Fruit fly (Drosophila melanogaster) whole organism, embryonic: ENCODE results near the gene hyd.

Source experiments
- ATbp ChIP-seq: fragments of 200-800 bp; sonication (Bioruptor generic); optimal IDR thresholded peaks from 2 replicates; lab custom pipeline; 2017; ENCODE audit warnings: missing biosample characterization, mild to moderate bottlenecking, missing genetic modification characterization, missing genetic modification reagents
- Abd-B ChIP-seq: fragments of 200-800 bp; sonication (Bioruptor generic); optimal IDR thresholded peaks from 2 replicates; lab custom pipeline; 2018; ENCODE audit warnings: missing biosample characterization, mild to moderate bottlenecking, missing genetic modification characterization, moderate library complexity
- C15 ChIP-seq: fragments of 200-800 bp; sonication (Bioruptor generic); IDR thresholded peaks from 3 replicates; pipeline ENCODE4 v1.3.6; 2022; ENCODE audit warnings: missing biosample characterization, missing genetic modification characterization
- CG10274 ChIP-seq: fragments of 200-800 bp; sonication (Bioruptor generic); optimal IDR thresholded peaks from 3 replicates; lab custom pipeline; 2017; ENCODE audit warnings: missing biosample characterization, mild to moderate bottlenecking, missing genetic modification characterization
- CG12219 ChIP-seq: fragments of 200-800 bp; sonication (Bioruptor generic); optimal IDR thresholded peaks from 3 replicates; lab custom pipeline; 2018; ENCODE audit warnings: missing biosample characterization, mild to moderate bottlenecking, missing genetic modification characterization
- CG13296 ChIP-seq: fragments of 200-800 bp; sonication (Bioruptor generic); optimal IDR thresholded peaks from 3 replicates; lab custom pipeline; 2018; ENCODE audit warnings: missing biosample characterization, mild to moderate bottlenecking, missing genetic modification characterization
- CG15601 ChIP-seq: fragments of 200-800 bp; sonication (Bioruptor generic); optimal IDR thresholded peaks from 3 replicates; lab custom pipeline; 2019; ENCODE audit warnings: missing biosample characterization, mild to moderate bottlenecking, missing genetic modification characterization, moderate library complexity
- CG16813 ChIP-seq: fragments of 200-800 bp; sonication (Bioruptor generic); IDR thresholded peaks from 3 replicates; pipeline ENCODE4 v1.3.6; 2022; ENCODE audit warnings: missing biosample characterization, missing genetic modification characterization; ENCODE audit not compliant: partially characterized antibody
- CG2116 ChIP-seq: fragments of 200-800 bp; sonication (Bioruptor generic); optimal IDR thresholded peaks from 3 replicates; lab custom pipeline; 2018; ENCODE audit warnings: missing biosample characterization, mild to moderate bottlenecking, missing genetic modification characterization
- CG34422 ChIP-seq: fragments of 200-800 bp; sonication (Bioruptor generic); IDR thresholded peaks from 3 replicates; pipeline ENCODE4 v1.3.6; 2022; ENCODE audit warnings: missing biosample characterization, missing genetic modification characterization
- CG43689 ChIP-seq: fragments of 200-800 bp; sonication (Bioruptor generic); IDR thresholded peaks from 2 replicates; pipeline ENCODE4 v1.3.6; 2022; ENCODE audit warnings: missing biosample characterization, missing genetic modification characterization
- CG6175 ChIP-seq: fragments of 200-800 bp; sonication (Bioruptor generic); IDR thresholded peaks from 3 replicates; pipeline ENCODE4 v1.3.6; 2022; ENCODE audit warnings: missing biosample characterization, missing genetic modification characterization
- CG6683 ChIP-seq: fragments of 200-800 bp; sonication (Bioruptor generic); optimal IDR thresholded peaks from 2 replicates; lab custom pipeline; 2017; ENCODE audit warnings: missing biosample characterization, mild to moderate bottlenecking, missing genetic modification characterization, missing genetic modification reagents
- CG6854 ChIP-seq: fragments of 200-800 bp; sonication (Bioruptor generic); optimal IDR thresholded peaks from 3 replicates; lab custom pipeline; 2017; ENCODE audit warnings: missing biosample characterization, mild to moderate bottlenecking, missing genetic modification characterization
- CG7963 ChIP-seq: fragments of 200-800 bp; sonication (Bioruptor generic); IDR thresholded peaks from 3 replicates; pipeline ENCODE4 v1.3.6; 2022; ENCODE audit warnings: missing biosample characterization, missing genetic modification characterization; ENCODE audit not compliant: partially characterized antibody
- CG8924 ChIP-seq: fragments of 200-800 bp; optimal IDR thresholded peaks from 3 replicates; lab custom pipeline; 2019; ENCODE audit warnings: missing biosample characterization, mild to moderate bottlenecking, missing genetic modification characterization, moderate library complexity
- CG9876 ChIP-seq: fragments of 200-800 bp; sonication (Bioruptor generic); optimal IDR thresholded peaks from 2 replicates; lab custom pipeline; 2016; ENCODE audit warnings: missing biosample characterization, missing genetic modification characterization
- D19A ChIP-seq: fragments of 200-800 bp; optimal IDR thresholded peaks from 3 replicates; lab custom pipeline; 2019; ENCODE audit warnings: missing biosample characterization, mild to moderate bottlenecking, missing genetic modification characterization, moderate library complexity
- Dp ChIP-seq: fragments of 200-800 bp; sonication (Bioruptor generic); optimal IDR thresholded peaks from 2 replicates; lab custom pipeline; 2018; ENCODE audit warnings: missing biosample characterization, mild to moderate bottlenecking, missing genetic modification characterization, moderate library complexity
- Dref ChIP-seq: fragments of 200-800 bp; sonication (Bioruptor generic); IDR thresholded peaks from 2 replicates; pipeline ENCODE4 v1.3.6; 2022; ENCODE audit warnings: missing biosample characterization, missing genetic modification characterization
- E2f2 ChIP-seq: fragments of 200-800 bp; sonication (Bioruptor generic); IDR thresholded peaks from 2 replicates; pipeline ENCODE4 v1.3.6; 2022; ENCODE audit warnings: missing biosample characterization, missing genetic modification characterization
- Gsc ChIP-seq: fragments of 200-800 bp; sonication (Bioruptor generic); IDR thresholded peaks from 2 replicates; pipeline ENCODE4 v1.3.6; 2022; ENCODE audit warnings: missing biosample characterization, missing genetic modification characterization
- HLH4C ChIP-seq: fragments of 200-800 bp; sonication (Bioruptor generic); IDR thresholded peaks from 3 replicates; pipeline ENCODE4 v1.3.6; 2022; ENCODE audit warnings: missing biosample characterization, missing genetic modification characterization; ENCODE audit not compliant: partially characterized antibody
- HmgD ChIP-seq: fragments of 200-800 bp; sonication (Bioruptor generic); optimal IDR thresholded peaks from 3 replicates; lab custom pipeline; 2016; ENCODE audit warnings: missing biosample characterization, missing genetic modification characterization
- MESR4 ChIP-seq: fragments of 200-800 bp; sonication (Bioruptor generic); optimal IDR thresholded peaks from 2 replicates; lab custom pipeline; 2018; ENCODE audit warnings: missing biosample characterization, mild to moderate bottlenecking, missing genetic modification characterization, moderate library complexity
- NK7.1 ChIP-seq: fragments of 200-800 bp; sonication (Bioruptor generic); optimal IDR thresholded peaks from 3 replicates; lab custom pipeline; 2016; ENCODE audit warnings: missing biosample characterization, missing genetic modification characterization
- Nf-YA ChIP-seq: fragments of 200-800 bp; sonication (Bioruptor generic); IDR thresholded peaks from 2 replicates; pipeline ENCODE4 v1.3.6; 2022; ENCODE audit warnings: missing biosample characterization, missing genetic modification characterization
- Nf-YB ChIP-seq: fragments of 200-800 bp; sonication (Bioruptor generic); optimal IDR thresholded peaks from 3 replicates; lab custom pipeline; 2019; ENCODE audit warnings: missing biosample characterization, mild to moderate bottlenecking, missing genetic modification characterization, moderate library complexity
- Nf-YC ChIP-seq: fragments of 200-800 bp; optimal IDR thresholded peaks from 3 replicates; lab custom pipeline; 2019; ENCODE audit warnings: missing biosample characterization, mild to moderate bottlenecking, missing genetic modification characterization, moderate library complexity
- Sry-β ChIP-seq: fragments of 200-800 bp; sonication (Bioruptor generic); optimal IDR thresholded peaks from 2 replicates; lab custom pipeline; 2018; ENCODE audit warnings: missing biosample characterization, mild to moderate bottlenecking, missing genetic modification characterization, moderate library complexity
- Xbp1 ChIP-seq: fragments of 200-800 bp; sonication (Bioruptor generic); optimal IDR thresholded peaks from 3 replicates; lab custom pipeline; 2016; ENCODE audit warnings: missing biosample characterization, mild to moderate bottlenecking, missing genetic modification characterization
- ara ChIP-seq: fragments of 200-800 bp; sonication (Bioruptor generic); IDR thresholded peaks from 2 replicates; pipeline ENCODE4 v1.3.6; 2022; ENCODE audit warnings: missing biosample characterization, missing genetic modification characterization
- cad ChIP-seq: fragments of >200 bp; optimal IDR thresholded peaks from 2 replicates; lab custom pipeline; 2017; ENCODE audit warnings: missing biosample characterization, missing genetic modification characterization
- caup ChIP-seq: fragments of 200-800 bp; sonication (Bioruptor generic); optimal IDR thresholded peaks from 3 replicates; lab custom pipeline; 2017; ENCODE audit warnings: missing biosample characterization, mild to moderate bottlenecking, missing genetic modification characterization, moderate library complexity; ENCODE audit not compliant: severe bottlenecking
- cwo ChIP-seq: fragments of 200-800 bp; sonication (Bioruptor generic); optimal IDR thresholded peaks from 3 replicates; lab custom pipeline; 2017; ENCODE audit warnings: missing biosample characterization, missing genetic modification characterization, mild to moderate bottlenecking, moderate library complexity, missing genetic modification reagents
- esg ChIP-seq: fragments of 200-800 bp; sonication (Bioruptor generic); conservative IDR thresholded peaks from 2 replicates; pipeline ENCODE4 v1.3.6; 2022; ENCODE audit warnings: missing biosample characterization, missing genetic modification characterization
- gcm ChIP-seq: fragments of 200-800 bp; sonication (Bioruptor generic); optimal IDR thresholded peaks from 2 replicates; lab custom pipeline; 2019; ENCODE audit warnings: missing biosample characterization, mild to moderate bottlenecking, missing genetic modification characterization, moderate library complexity
- grn ChIP-seq: fragments of 200-800 bp; sonication (Bioruptor generic); optimal IDR thresholded peaks from 3 replicates; lab custom pipeline; 2017; ENCODE audit warnings: missing biosample characterization, missing genetic modification characterization
- gsb ChIP-seq: fragments of 200-800 bp; sonication (Bioruptor generic); IDR thresholded peaks from 2 replicates; pipeline ENCODE4 v1.3.6; 2022; ENCODE audit warnings: missing biosample characterization, missing genetic modification characterization
- ham ChIP-seq: fragments of 200-800 bp; sonication (Bioruptor generic); IDR thresholded peaks from 2 replicates; pipeline ENCODE4 v1.3.6; 2022; ENCODE audit warnings: missing biosample characterization, missing genetic modification characterization
- hbn ChIP-seq: fragments of 200-800 bp; sonication (Bioruptor generic); IDR thresholded peaks from 2 replicates; pipeline ENCODE4 v1.3.6; 2022; ENCODE audit warnings: missing biosample characterization, missing genetic modification characterization; ENCODE audit not compliant: partially characterized antibody
- mld ChIP-seq: fragments of 200-800 bp; sonication (Bioruptor generic); IDR thresholded peaks from 3 replicates; pipeline ENCODE4 v1.3.6; 2022; ENCODE audit warnings: missing biosample characterization, missing genetic modification characterization; ENCODE audit not compliant: partially characterized antibody
- odd ChIP-seq: fragments of 200-800 bp; sonication (Bioruptor generic); optimal IDR thresholded peaks from 2 replicates; lab custom pipeline; 2017; ENCODE audit warnings: missing biosample characterization, mild to moderate bottlenecking, missing genetic modification characterization
- phol ChIP-seq: fragments of 200-800 bp; sonication (Bioruptor generic); optimal IDR thresholded peaks from 3 replicates; lab custom pipeline; 2018; ENCODE audit warnings: missing biosample characterization, mild to moderate bottlenecking, missing genetic modification characterization, moderate library complexity
- rib ChIP-seq: fragments of 200-800 bp; sonication (Bioruptor generic); IDR thresholded peaks from 2 replicates; pipeline ENCODE4 v1.3.6; 2022; ENCODE audit warnings: missing biosample characterization, missing genetic modification characterization
- so ChIP-seq: fragments of 200-800 bp; sonication (Bioruptor generic); IDR thresholded peaks from 3 replicates; pipeline ENCODE4 v1.3.6; 2022; ENCODE audit warnings: missing biosample characterization, missing genetic modification characterization
- sob ChIP-seq: fragments of 200-800 bp; sonication (Bioruptor generic); IDR thresholded peaks from 2 replicates; pipeline ENCODE4 v1.3.6; 2022; ENCODE audit warnings: missing biosample characterization, missing genetic modification characterization
- tgo ChIP-seq: fragments of 200-800 bp; sonication (Bioruptor generic); IDR thresholded peaks from 3 replicates; pipeline ENCODE4 v1.3.6; 2022; ENCODE audit warnings: missing biosample characterization, missing genetic modification characterization
- toy ChIP-seq: fragments of 200-800 bp; sonication (Bioruptor generic); IDR thresholded peaks from 2 replicates; pipeline ENCODE4 v1.3.6; 2022; ENCODE audit warnings: missing biosample characterization, missing genetic modification characterization
- vfl ChIP-seq: fragments of 200-800 bp; sonication (Bioruptor generic); optimal IDR thresholded peaks from 2 replicates; lab custom pipeline; 2016; ENCODE audit warnings: missing biosample characterization, missing genetic modification characterization
- vnd ChIP-seq: fragments of 200-800 bp; sonication (Bioruptor generic); IDR thresholded peaks from 3 replicates; pipeline ENCODE4 v1.3.6; 2022; ENCODE audit warnings: missing biosample characterization, missing genetic modification characterization; ENCODE audit not compliant: partially characterized antibody

Gene hyd

DNA sequence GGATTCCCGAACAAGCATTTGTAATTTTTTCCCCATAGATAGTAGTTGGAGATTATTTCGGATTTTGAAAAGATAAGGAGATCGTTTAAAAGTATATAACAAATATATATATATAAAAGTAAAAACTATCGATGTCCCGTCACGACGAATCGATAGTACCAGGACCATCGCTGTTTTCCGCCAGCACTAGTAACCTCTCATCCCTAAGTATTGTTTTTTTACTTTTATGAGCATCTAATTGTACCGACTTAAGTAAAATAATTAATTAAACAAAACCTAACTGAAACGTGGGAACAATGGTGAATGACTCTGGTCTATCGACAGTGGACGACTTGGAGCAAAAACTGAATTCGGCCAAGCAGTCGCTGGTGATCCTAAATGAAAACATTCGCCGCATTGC lies 15.3 kb upstream of the hyd start, which contains the start of gene Pnn (continued):
- TF ChIP-seq CG6175 (GFP tag; lab: Robert Waterston, UW): no peak
- peak; percentile 52 for TF ChIP-seq CG8924 (tag; lab: Kevin White, UChicago)
- peak; percentile 81 for TF ChIP-seq Dref (GFP tag; lab: Robert Waterston, UW)
- no peak for TF ChIP-seq CG43689 (GFP tag; lab: Robert Waterston, UW)
- peak; percentile 44 for TF ChIP-seq CG2116
- no peak for TF ChIP-seq ATbp (GFP tag; lab: Kevin White, UChicago)
- TF ChIP-seq CG15601: no peak
- no peak for TF ChIP-seq ara (GFP tag; lab: Robert Waterston, UW)
- no peak for TF ChIP-seq gsb (GFP tag; lab: Robert Waterston, UW)
- no peak for TF ChIP-seq CG9876 (GFP tag; lab: Kevin White, UChicago)
- peak; percentile 29; the same call in 1 of the 2 replicates for TF ChIP-seq E2f2 (GFP tag; lab: Robert Waterston, UW)
- TF ChIP-seq Dp (GFP tag; lab: Kevin White, UChicago): peak; percentile 27
- no peak for TF ChIP-seq toy (GFP tag; lab: Robert Waterston, UW)
- no peak for TF ChIP-seq so (GFP tag; lab: Robert Waterston, UW)
- peak; percentile 84 for TF ChIP-seq HLH4C (GFP tag; lab: Robert Waterston, UW)
- TF ChIP-seq vnd (GFP tag; lab: Robert Waterston, UW): peak; percentile 90
- no peak for TF ChIP-seq esg (GFP tag; lab: Robert Waterston, UW)
- TF ChIP-seq CG6854 (GFP tag; lab: Kevin White, UChicago): no peak
- TF ChIP-seq tgo: no peak
- TF ChIP-seq Sry-β (GFP tag; lab: Kevin White, UChicago): peak; percentile 48
- TF ChIP-seq Nf-YC (tag; lab: Kevin White, UChicago): peak; percentile 32
- no peak for TF ChIP-seq NK7.1 (GFP tag; lab: Kevin White, UChicago)
- no peak for TF ChIP-seq caup (GFP tag; lab: Kevin White, UChicago)
- TF ChIP-seq phol (tag; lab: Kevin White, UChicago): peak; percentile 21
- TF ChIP-seq grn (GFP tag; lab: Kevin White, UChicago): no peak
- TF ChIP-seq Abd-B (GFP tag; lab: Kevin White, UChicago): no peak
- TF ChIP-seq Nf-YB (GFP tag; lab: Kevin White, UChicago): no peak
- TF ChIP-seq HmgD: no peak
- peak; percentile 6 for TF ChIP-seq Xbp1
- TF ChIP-seq rib: no peak
- TF ChIP-seq gcm: no peak
- no peak for TF ChIP-seq CG13296 (GFP tag; lab: Kevin White, UChicago)
- TF ChIP-seq Gsc (GFP tag; lab: Robert Waterston, UW): no peak
- no peak for TF ChIP-seq CG6683 (GFP tag; lab: Kevin White, UChicago)
- TF ChIP-seq odd (GFP tag; lab: Kevin White, UChicago): no peak
- TF ChIP-seq cad (GFP tag; lab: Kevin White, UChicago): peak; percentile 30
- TF ChIP-seq vfl (GFP tag; lab: Kevin White, UChicago): no peak
- peak; percentile 92 for TF ChIP-seq CG16813 (GFP tag; lab: Robert Waterston, UW)
- no peak for TF ChIP-seq CG10274
- TF ChIP-seq CG34422 (GFP tag; lab: Robert Waterston, UW): no peak
- TF ChIP-seq D19A (tag; lab: Kevin White, UChicago): no peak
- no peak for TF ChIP-seq CG12219 (GFP tag; lab: Kevin White, UChicago)
- no peak for TF ChIP-seq C15 (GFP tag; lab: Robert Waterston, UW)
- TF ChIP-seq Nf-YA (GFP tag; lab: Robert Waterston, UW): no peak
- TF ChIP-seq mld (GFP tag; lab: Robert Waterston, UW): peak; percentile 68; the same call in 1 of the 3 replicates
- TF ChIP-seq cwo (GFP tag; lab: Kevin White, UChicago): no peak
- no peak for TF ChIP-seq sob (GFP tag; lab: Robert Waterston, UW)
- TF ChIP-seq MESR4 (GFP tag; lab: Kevin White, UChicago): peak; percentile 75
- TF ChIP-seq CG7963 (GFP tag; lab: Robert Waterston, UW): peak; percentile 87
- no peak for TF ChIP-seq ham (GFP tag; lab: Robert Waterston, UW)
- TF ChIP-seq hbn (GFP tag; lab: Robert Waterston, UW): peak; percentile 87
